Worm (Caenorhabditis elegans) whole organism, midembryonic: ENCODE results near the gene sri-31.

Experiments
- flt-1 ChIP-seq: fragments of 200-800 bp; sonication (Bioruptor generic); IDR thresholded peaks from 2 replicates; pipeline ENCODE4 v1.3.6; 2022; ENCODE audit warnings: missing genetic modification characterization, missing compliant biosample characterization
- med-1 ChIP-seq: sonication (generic microtip); optimal IDR thresholded peaks from 2 replicates; lab custom pipeline; 2017; ENCODE audit warnings: missing genetic modification characterization, mild to moderate bottlenecking, missing compliant biosample characterization, antibody characterized with exemption, missing genetic modification reagents; ENCODE audit not compliant: insufficient read depth
- tab-1 ChIP-seq: fragments of 200-800 bp; sonication (Bioruptor generic); IDR thresholded peaks from 2 replicates; pipeline ENCODE4 v1.3.6; 2022; ENCODE audit warnings: missing genetic modification characterization, missing compliant biosample characterization
- ztf-23 ChIP-seq: fragments of 200-800 bp; sonication (Bioruptor generic); IDR thresholded peaks from 2 replicates; pipeline ENCODE4 v1.3.6; 2022; ENCODE audit warnings: missing genetic modification reagents, missing genetic modification characterization, missing compliant biosample characterization

- no peak for TF ChIP-seq med-1 (GFP tag; lab: Kevin White, UChicago)
- no peak for TF ChIP-seq flt-1
- no peak for TF ChIP-seq tab-1 (GFP tag; lab: Robert Waterston, UW)
- no peak for TF ChIP-seq ztf-23
These were observed 7.4 kb upstream of the sri-31 start, which contains the start of gene B0454.8 for ce11 chrII:3043358-3043757.
